Fruit fly (Drosophila melanogaster): Measurements from ENCODE around the gene Nop56.

Gene Nop56

DNA sequence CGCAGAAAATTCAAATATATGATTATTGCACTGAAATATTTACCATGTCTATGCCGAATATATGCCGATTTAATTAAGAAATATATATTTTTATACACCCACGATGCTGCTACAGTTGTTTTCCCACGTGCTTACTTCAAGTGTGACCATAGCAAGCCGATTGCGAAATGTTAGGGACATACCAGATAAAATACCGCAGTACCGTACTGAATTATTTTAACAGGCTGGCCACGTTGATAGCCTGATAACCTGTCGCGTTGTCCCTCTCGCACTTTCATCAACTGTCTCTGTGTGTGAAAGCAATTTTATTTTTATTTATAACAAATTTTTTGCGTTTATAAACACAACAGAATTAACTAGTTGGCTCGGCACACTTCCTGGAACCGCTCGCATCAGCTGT lies at the start of gene Nop56, which contains the start of gene mats (continued):
- TF ChIP-seq CG8765 (GFP tag; IDR thresholded peaks at IDR 0.05) (no peak), wek (GFP tag; optimal IDR thresholded peaks at IDR 0.05) (peak; percentile 14), Mrtf (GFP tag; IDR thresholded peaks at IDR 0.05) (no peak), B-H1 (GFP tag; IDR thresholded peaks at IDR 0.05) (no peak), HmgZ (tag; optimal IDR thresholded peaks at IDR 0.05) (peak; percentile 45), fd64A (GFP tag; optimal IDR thresholded peaks at IDR 0.05) (no peak), Lhr (GFP tag; optimal IDR thresholded peaks at IDR 0.05) (peak; percentile 45), knrl (GFP tag; IDR thresholded peaks at IDR 0.05; ENCODE audit: partially characterized antibody) (no peak), bab2 (GFP tag; optimal IDR thresholded peaks at IDR 0.05) (no peak), CG10654 (GFP tag; optimal IDR thresholded peaks at IDR 0.05) (no peak), CG8924 (tag; optimal IDR thresholded peaks at IDR 0.05) (peak; percentile 72), CG10959 (GFP tag; IDR thresholded peaks at IDR 0.05) (no peak), CG3407 (GFP tag; optimal IDR thresholded peaks at IDR 0.05) (no peak), CG11560 (tag; IDR thresholded peaks at IDR 0.05) (no peak), gro (GFP tag; optimal IDR thresholded peaks at IDR 0.05) (peak; percentile 30), CG2202 (tag; optimal IDR thresholded peaks at IDR 0.05) (no peak), ac (GFP tag; optimal IDR thresholded peaks at IDR 0.05) (no peak), cg (GFP tag; optimal IDR thresholded peaks at IDR 0.05) (peak; percentile 73), Sry-δ (GFP tag; optimal IDR thresholded peaks at IDR 0.05) (peak; percentile 30), mam (GFP tag; optimal IDR thresholded peaks at IDR 0.05) (no peak), CG16813 (GFP tag; IDR thresholded peaks at IDR 0.05; ENCODE audit: partially characterized antibody) (no peak), CG6765 (GFP tag; optimal IDR thresholded peaks at IDR 0.05) (no peak), CG9437 (GFP tag; optimal IDR thresholded peaks at IDR 0.05) (no peak), CG7963 (GFP tag; IDR thresholded peaks at IDR 0.05; ENCODE audit: partially characterized antibody) (no peak), CG17385 (GFP tag; optimal IDR thresholded peaks at IDR 0.05) (peak; percentile 2), unc-4 (GFP tag; IDR thresholded peaks at IDR 0.05; ENCODE audit: partially characterized antibody) (0 out of 2 replicates have a peak, but pooled peaks have one; percentile 38), Neu2 (GFP tag; optimal IDR thresholded peaks at IDR 0.05; ENCODE audit: borderline replicate concordance) (no peak), CG12769 (tag; optimal IDR thresholded peaks at IDR 0.05) (no peak), CG14965 (GFP tag; optimal IDR thresholded peaks at IDR 0.05; ENCODE audit: borderline replicate concordance) (no peak), D (optimal IDR thresholded peaks at IDR 0.05) (no peak), D (GFP tag; optimal IDR thresholded peaks at IDR 0.05) (no peak), Dll (GFP tag; IDR thresholded peaks at IDR 0.05; ENCODE audit: partially characterized antibody) (no peak), grn (GFP tag; optimal IDR thresholded peaks at IDR 0.05) (peak; percentile 48), aop (GFP tag; IDR thresholded peaks at IDR 0.05) (no peak), klu (GFP tag; IDR thresholded peaks at IDR 0.05) (no peak), sna (GFP tag; IDR thresholded peaks at IDR 0.05; ENCODE audit: partially characterized antibody) (0 out of 2 replicates have a peak, but pooled peaks have one; percentile 28), CG7987 (GFP tag; optimal IDR thresholded peaks at IDR 0.05) (peak; percentile 34), CG8089 (GFP tag; optimal IDR thresholded peaks at IDR 0.05) (no peak), Dref (GFP tag; IDR thresholded peaks at IDR 0.05) (peak; percentile 37), Sry-β (GFP tag; optimal IDR thresholded peaks at IDR 0.05) (no peak), CG11696 (GFP tag; IDR thresholded peaks at IDR 0.05) (no peak), her (GFP tag; optimal IDR thresholded peaks at IDR 0.05) (no peak), eve (GFP tag; optimal IDR thresholded peaks at IDR 0.05) (no peak), ssp (GFP tag; IDR thresholded peaks at IDR 0.05) (no peak), CG31365 (tag; optimal IDR thresholded peaks at IDR 0.05) (no peak), prd (optimal IDR thresholded peaks at IDR 0.05) (no peak), prd (GFP tag; IDR thresholded peaks at IDR 0.05) (no peak), Jarid2 (GFP tag; optimal IDR thresholded peaks at IDR 0.05) (no peak), ham (GFP tag; IDR thresholded peaks at IDR 0.05) (no peak), shn (GFP tag; optimal IDR thresholded peaks at IDR 0.05) (no peak), CG18262 (tag; optimal IDR thresholded peaks at IDR 0.05) (no peak), HmgD (GFP tag; optimal IDR thresholded peaks at IDR 0.05) (no peak)

Data from whole organism, embryonic.